Fruit fly (Drosophila melanogaster) S2 (cell line): ENCODE results near the gene CG31635.

Experiments used
- CG8478 ChIP-seq: fragments of >200 bp; optimal IDR thresholded peaks from 2 replicates; lab custom pipeline; 2018
- CTCF ChIP-seq, 2 experiments: fragments of >200 bp; optimal IDR thresholded peaks; 2 replicates each; lab custom pipeline; 2018

DNA sequence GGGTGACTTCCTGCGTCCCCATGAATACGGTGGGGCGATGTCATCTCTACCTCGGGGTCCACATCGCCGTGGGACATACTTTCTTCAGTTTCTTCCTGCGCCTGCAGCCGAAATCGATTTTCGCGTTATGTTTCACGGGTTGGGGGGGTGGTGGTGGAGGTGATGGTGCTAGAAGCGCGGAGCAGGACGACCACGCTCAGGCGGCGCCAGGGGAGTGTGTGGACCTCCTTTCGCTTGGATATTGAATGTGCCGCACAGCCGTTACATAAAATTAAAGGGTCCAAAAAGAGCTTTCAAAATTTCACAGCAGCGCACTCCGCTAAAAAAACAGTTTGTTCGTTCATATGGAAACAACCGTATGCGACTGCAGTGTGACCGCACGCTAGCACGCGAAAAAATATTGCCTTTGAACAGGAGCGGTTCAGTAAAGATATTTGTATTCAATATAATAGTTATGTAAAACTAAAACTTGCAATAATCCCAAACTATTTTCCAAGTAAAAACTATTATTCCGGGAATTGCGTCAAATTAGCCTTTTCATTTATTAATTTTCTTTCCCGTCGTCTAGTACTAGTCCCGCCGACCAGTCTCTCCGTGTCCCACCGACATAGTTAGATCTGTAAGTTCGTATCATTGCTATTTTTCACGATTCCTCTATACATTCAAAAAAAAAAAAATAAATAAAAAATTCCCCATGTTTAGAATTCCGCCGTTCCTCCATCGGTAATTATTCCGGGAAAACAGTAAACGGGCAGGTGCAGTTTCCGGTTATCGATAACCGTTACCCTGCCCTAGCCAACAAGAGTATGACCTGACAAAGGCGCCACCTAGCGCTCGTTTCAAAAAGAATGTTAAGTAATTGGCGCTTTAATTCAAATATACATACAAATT lies 35.3 kb upstream of the CG31635 start, which contains the start of gene Nhe3:
- TF ChIP-seq CG8478 (lab: Kevin White, UChicago) (no peak), CTCF (optimal IDR thresholded peaks at IDR 0.05; lab: Kevin White, UChicago) (peak; percentile 89 to 92)
